Worm (Caenorhabditis elegans) whole organism, early embryonic: ENCODE data around the gene F42A9.17.

Source experiments
- B0310.2 ChIP-seq: sonication (generic microtip); optimal IDR thresholded peaks from 2 replicates; lab custom pipeline; 2016; ENCODE audit warnings: mild to moderate bottlenecking, missing genetic modification characterization, missing compliant biosample characterization
- F13C5.2 ChIP-seq: sonication (generic microtip); optimal IDR thresholded peaks from 2 replicates; lab custom pipeline; 2017; ENCODE audit warnings: mild to moderate bottlenecking, missing genetic modification characterization, inconsistent platforms, missing compliant biosample characterization
- aly-1 ChIP-seq: sonication (generic microtip); optimal IDR thresholded peaks from 2 replicates; lab custom pipeline; 2016; ENCODE audit warnings: missing genetic modification characterization, missing compliant biosample characterization
- ama-1 ChIP-seq: fragments of 150-350 bp; optimal IDR thresholded peaks from 2 replicates; lab custom pipeline; 2014
- ceh-13 ChIP-seq: fragments of 200-800 bp; sonication (Bioruptor generic); optimal IDR thresholded peaks from 2 replicates; lab custom pipeline; 2018; ENCODE audit warnings: mild to moderate bottlenecking, missing genetic modification characterization, missing compliant biosample characterization
- ceh-36 ChIP-seq: sonication (generic microtip); optimal IDR thresholded peaks from 2 replicates; lab custom pipeline; 2016; ENCODE audit warnings: missing genetic modification characterization, inconsistent platforms, missing compliant biosample characterization
- hnd-1 ChIP-seq: sonication (generic microtip); optimal IDR thresholded peaks from 2 replicates; lab custom pipeline; 2016; ENCODE audit warnings: missing genetic modification characterization, missing compliant biosample characterization
- pes-1 ChIP-seq: fragments of 200-800 bp; sonication (Bioruptor generic); IDR thresholded peaks from 2 replicates; pipeline ENCODE4 v1.3.6; 2022; ENCODE audit warnings: missing genetic modification reagents, missing genetic modification characterization, missing compliant biosample characterization
- tbx-11 ChIP-seq: fragments of 200-800 bp; sonication (Bioruptor generic); IDR thresholded peaks from 2 replicates; pipeline ENCODE4 v1.3.6; 2022; ENCODE audit warnings: missing genetic modification characterization, missing compliant biosample characterization
- tbx-37 ChIP-seq: fragments of 200-800 bp; sonication (Bioruptor generic); conservative IDR thresholded peaks from 2 replicates; pipeline ENCODE4 v1.3.6; 2022; ENCODE audit warnings: missing genetic modification reagents, missing genetic modification characterization, missing compliant biosample characterization
- tra-4 ChIP-seq: sonication (generic microtip); optimal IDR thresholded peaks from 2 replicates; lab custom pipeline; 2017; ENCODE audit warnings: missing genetic modification characterization, missing compliant biosample characterization

DNA sequence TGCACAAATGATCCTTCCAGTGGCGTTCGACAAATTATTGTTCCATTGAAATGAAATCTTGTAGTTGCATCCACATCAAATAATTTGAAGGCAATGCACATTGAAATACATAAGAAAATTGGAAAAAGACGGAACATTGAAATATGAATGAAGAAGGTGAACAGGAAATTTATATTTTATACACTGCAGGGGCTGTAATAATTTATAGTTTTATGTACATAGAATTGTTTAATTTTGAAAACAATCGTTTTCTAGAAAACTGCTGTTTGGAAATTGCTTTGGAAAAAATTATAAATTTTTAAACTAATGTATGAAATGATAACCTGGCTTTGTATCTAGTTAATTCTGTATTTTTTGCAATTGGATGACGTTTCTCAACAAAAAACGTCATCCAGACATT, 16.4 kb downstream of the F42A9.17 start, which contains the start of gene Y59H11AR.3:
- TF ChIP-seq pes-1 (GFP tag; lab: Robert Waterston, UW) (no peak), tra-4 (tag; lab: Kevin White, UChicago) (no peak), ceh-36 (tag; lab: Kevin White, UChicago) (no peak), tbx-11 (GFP tag; lab: Robert Waterston, UW) (no peak), tbx-37 (GFP tag; lab: Robert Waterston, UW) (no peak), ama-1 (lab: Kevin White, UChicago) (no peak), hnd-1 (tag; lab: Kevin White, UChicago) (no peak), F13C5.2 (tag; lab: Kevin White, UChicago) (no peak), B0310.2 (tag; lab: Kevin White, UChicago) (no peak), ceh-13 (no peak), aly-1 (tag; lab: Kevin White, UChicago) (no peak)
